Worm (Caenorhabditis elegans) whole organism, mixed stage, embryonic: ENCODE results near the gene knl-1.

Experiments
- ceh-43 ChIP-seq: fragments of 200-800 bp; sonication (Bioruptor generic); optimal IDR thresholded peaks from 2 replicates; lab custom pipeline; 2018; ENCODE audit warnings: mild to moderate bottlenecking, missing genetic modification characterization, moderate library complexity, missing compliant biosample characterization
- elt-1 ChIP-seq: sonication (generic microtip); optimal IDR thresholded peaks from 2 replicates; lab custom pipeline; 2017; ENCODE audit warnings: missing genetic modification characterization, mild to moderate bottlenecking, missing compliant biosample characterization, antibody characterized with exemption, moderate library complexity, borderline replicate concordance; ENCODE audit not compliant: insufficient read depth
- elt-3 ChIP-seq: fragments of 150-350 bp; optimal IDR thresholded peaks from 2 replicates; lab custom pipeline; 2014; ENCODE audit warnings: missing biosample characterization, missing genetic modification characterization
- flh-1 ChIP-seq: fragments of 200-800 bp; sonication (Bioruptor generic); optimal IDR thresholded peaks from 2 replicates; lab custom pipeline; 2018; ENCODE audit warnings: mild to moderate bottlenecking, missing genetic modification characterization, moderate library complexity, missing compliant biosample characterization
- hlh-1 ChIP-seq: fragments of 150-350 bp; optimal IDR thresholded peaks from 2 replicates; lab custom pipeline; 2014; ENCODE audit warnings: missing biosample characterization, missing genetic modification reagents, missing genetic modification characterization
- lsy-2 ChIP-seq: fragments of 150-350 bp; optimal IDR thresholded peaks from 2 replicates; lab custom pipeline; 2014; ENCODE audit warnings: missing biosample characterization, missing genetic modification characterization
- mab-5 ChIP-seq: fragments of 150-350 bp; optimal IDR thresholded peaks from 2 replicates; lab custom pipeline; 2014; ENCODE audit warnings: missing biosample characterization, missing genetic modification characterization
- nhr-28 ChIP-seq: fragments of 150-350 bp; optimal IDR thresholded peaks from 2 replicates; lab custom pipeline; 2014; ENCODE audit warnings: missing biosample characterization, missing genetic modification characterization
- pha-4 ChIP-seq: fragments of 150-350 bp; optimal IDR thresholded peaks from 2 replicates; lab custom pipeline; 2018; ENCODE audit warnings: missing biosample characterization, missing genetic modification reagents, missing genetic modification characterization
- unc-120 ChIP-seq: sonication (generic microtip); optimal IDR thresholded peaks from 2 replicates; lab custom pipeline; 2017; ENCODE audit warnings: missing genetic modification characterization, missing compliant biosample characterization; ENCODE audit not compliant: poor library complexity, severe bottlenecking
- unc-39 ChIP-seq: fragments of 150-350 bp; optimal IDR thresholded peaks from 2 replicates; lab custom pipeline; 2014; ENCODE audit warnings: missing biosample characterization, missing genetic modification characterization
- unc-62 ChIP-seq: fragments of 150-350 bp; optimal IDR thresholded peaks from 2 replicates; lab custom pipeline; 2014; ENCODE audit warnings: missing biosample characterization, missing genetic modification reagents, missing genetic modification characterization

ce11 chrIII:8263377-8263776, 12.9 kb downstream of the knl-1 start, which contains the start of gene col-91:
- no peak for TF ChIP-seq elt-3 (tag; lab: Kevin White, UChicago)
- TF ChIP-seq nhr-28 (tag; lab: Kevin White, UChicago) = no peak
- TF ChIP-seq unc-62 = no peak
- TF ChIP-seq flh-1 (GFP tag; lab: Kevin White, UChicago) = no peak
- TF ChIP-seq hlh-1 = no peak
- no peak for TF ChIP-seq unc-39 (tag; lab: Kevin White, UChicago)
- TF ChIP-seq pha-4 = no peak
- TF ChIP-seq lsy-2 (tag; lab: Kevin White, UChicago) = no peak
- no peak for TF ChIP-seq unc-120 (tag; lab: Kevin White, UChicago)
- no peak for TF ChIP-seq ceh-43 (GFP tag; lab: Kevin White, UChicago)
- no peak for TF ChIP-seq elt-1 (tag; lab: Kevin White, UChicago)
- TF ChIP-seq mab-5 (tag; lab: Kevin White, UChicago) = no peak
